Fruit fly (Drosophila melanogaster) whole organism, embryonic: ENCODE data around the gene CG1640.
A peak's percentile ranks its signal among the peaks of the same experiment; 100 is the strongest.

ENCODE experiments used
- B-H1 ChIP-seq: fragments of 200-800 bp; sonication (Bioruptor generic); IDR thresholded peaks from 3 replicates; pipeline ENCODE4 v1.3.6; 2022; ENCODE audit warnings: missing biosample characterization, missing genetic modification characterization
- Bgb ChIP-seq: fragments of 200-800 bp; sonication (Bioruptor generic); IDR thresholded peaks from 2 replicates; pipeline ENCODE4 v1.3.6; 2022; ENCODE audit warnings: missing biosample characterization, missing genetic modification characterization; ENCODE audit not compliant: partially characterized antibody
- BtbVII ChIP-seq: fragments of 200-800 bp; sonication (Bioruptor generic); optimal IDR thresholded peaks from 3 replicates; lab custom pipeline; 2017; ENCODE audit warnings: missing biosample characterization, mild to moderate bottlenecking, missing genetic modification characterization
- CG12236 ChIP-seq: fragments of 200-800 bp; sonication (Bioruptor generic); optimal IDR thresholded peaks from 2 replicates; lab custom pipeline; 2016; ENCODE audit warnings: missing biosample characterization, missing genetic modification characterization
- CG15269 ChIP-seq: fragments of 200-800 bp; sonication (Bioruptor generic); optimal IDR thresholded peaks from 2 replicates; lab custom pipeline; 2018; ENCODE audit warnings: missing biosample characterization, mild to moderate bottlenecking, missing genetic modification characterization, moderate library complexity
- CG2875 ChIP-seq: fragments of 200-800 bp; sonication (Bioruptor generic); optimal IDR thresholded peaks from 2 replicates; lab custom pipeline; 2017; ENCODE audit warnings: missing biosample characterization, mild to moderate bottlenecking, missing genetic modification characterization, missing genetic modification reagents
- CG3281 ChIP-seq: fragments of 200-800 bp; sonication (Bioruptor generic); optimal IDR thresholded peaks from 3 replicates; lab custom pipeline; 2017; ENCODE audit warnings: missing biosample characterization, mild to moderate bottlenecking, missing genetic modification characterization
- CG34422 ChIP-seq: fragments of 200-800 bp; sonication (Bioruptor generic); IDR thresholded peaks from 3 replicates; pipeline ENCODE4 v1.3.6; 2022; ENCODE audit warnings: missing biosample characterization, missing genetic modification characterization
- CG5245 ChIP-seq: fragments of 200-800 bp; sonication (Bioruptor generic); optimal IDR thresholded peaks from 3 replicates; lab custom pipeline; 2016; ENCODE audit warnings: missing biosample characterization, missing genetic modification characterization
- CG5953 ChIP-seq: fragments of 200-800 bp; sonication (Bioruptor generic); IDR thresholded peaks from 2 replicates; pipeline ENCODE4 v1.3.6; 2022; ENCODE audit warnings: missing biosample characterization, missing genetic modification characterization
- CG6272 ChIP-seq: fragments of 200-800 bp; sonication (Bioruptor generic); IDR thresholded peaks from 2 replicates; pipeline ENCODE4 v1.3.6; 2022; ENCODE audit warnings: missing biosample characterization, missing genetic modification characterization
- CG6689 ChIP-seq: fragments of 200-800 bp; sonication (Bioruptor generic); IDR thresholded peaks from 2 replicates; pipeline ENCODE4 v1.3.6; 2022; ENCODE audit warnings: missing biosample characterization, missing genetic modification characterization
- CG8388 ChIP-seq: fragments of 200-800 bp; sonication (Bioruptor generic); optimal IDR thresholded peaks from 2 replicates; lab custom pipeline; 2019; ENCODE audit warnings: missing biosample characterization, mild to moderate bottlenecking, missing genetic modification characterization, moderate library complexity
- CG8765 ChIP-seq: fragments of 200-800 bp; sonication (Bioruptor generic); IDR thresholded peaks from 2 replicates; pipeline ENCODE4 v1.3.6; 2022; ENCODE audit warnings: missing biosample characterization, missing genetic modification characterization
- CG8924 ChIP-seq: fragments of 200-800 bp; optimal IDR thresholded peaks from 3 replicates; lab custom pipeline; 2019; ENCODE audit warnings: missing biosample characterization, mild to moderate bottlenecking, missing genetic modification characterization, moderate library complexity
- CG9817 ChIP-seq: fragments of 200-800 bp; sonication (Bioruptor generic); optimal IDR thresholded peaks from 2 replicates; lab custom pipeline; 2018; ENCODE audit warnings: missing biosample characterization, mild to moderate bottlenecking, missing genetic modification characterization, moderate library complexity
- Chrac-16 ChIP-seq: fragments of 200-800 bp; sonication (Bioruptor generic); optimal IDR thresholded peaks from 3 replicates; lab custom pipeline; 2016; ENCODE audit warnings: missing biosample characterization, missing genetic modification characterization
- CkIIα-i1 ChIP-seq: fragments of 200-800 bp; sonication (Bioruptor generic); IDR thresholded peaks from 2 replicates; pipeline ENCODE4 v1.3.6; 2022; ENCODE audit warnings: missing biosample characterization, missing genetic modification characterization
- Dip3 ChIP-seq: fragments of 200-800 bp; sonication (Bioruptor generic); optimal IDR thresholded peaks from 3 replicates; lab custom pipeline; 2016; ENCODE audit warnings: missing biosample characterization, missing genetic modification characterization
- Elba2 ChIP-seq: fragments of 200-800 bp; sonication (Bioruptor generic); optimal IDR thresholded peaks from 3 replicates; lab custom pipeline; 2016; ENCODE audit warnings: missing biosample characterization, missing genetic modification characterization
- Fer1 ChIP-seq: fragments of 200-800 bp; sonication (Bioruptor generic); optimal IDR thresholded peaks from 2 replicates; lab custom pipeline; 2017; ENCODE audit warnings: missing biosample characterization, mild to moderate bottlenecking, missing genetic modification characterization
- Hsf ChIP-seq: fragments of 200-800 bp; sonication (Bioruptor generic); optimal IDR thresholded peaks from 3 replicates; lab custom pipeline; 2016; ENCODE audit warnings: missing biosample characterization, missing genetic modification characterization
- NC2α ChIP-seq: fragments of 200-800 bp; sonication (Bioruptor generic); optimal IDR thresholded peaks from 2 replicates; lab custom pipeline; 2016; ENCODE audit warnings: missing biosample characterization, missing genetic modification characterization
- Oaz ChIP-seq: fragments of 200-800 bp; sonication (Bioruptor generic); IDR thresholded peaks from 2 replicates; pipeline ENCODE4 v1.3.6; 2022; ENCODE audit warnings: missing biosample characterization, missing genetic modification characterization
- Sox100B ChIP-seq: fragments of 200-800 bp; sonication (Bioruptor generic); optimal IDR thresholded peaks from 3 replicates; lab custom pipeline; 2018; ENCODE audit warnings: missing biosample characterization, mild to moderate bottlenecking, missing genetic modification characterization
- Stat92E ChIP-seq, 3 experiments: fragments of >200 bp in 2 of 3; fragments of 200-800 bp in 1 of 3; sonication (Bioruptor generic) in 1 of 3; optimal IDR thresholded peaks; 2 replicates each; lab custom pipeline; 2017 to 2019; ENCODE audit warnings: missing biosample characterization in 3 of 3, missing genetic modification characterization in 3 of 3, mild to moderate bottlenecking in 1 of 3, moderate library complexity in 1 of 3
- Tbp ChIP-seq: fragments of >200 bp; optimal IDR thresholded peaks from 2 replicates; lab custom pipeline; 2018; ENCODE audit warnings: missing biosample characterization, missing genetic modification characterization
- Trl ChIP-seq, 3 experiments: fragments of >200 bp in 2 of 3; fragments of 200-800 bp in 1 of 3; sonication (Bioruptor generic) in 1 of 3; optimal IDR thresholded peaks; 2 replicates in 1 of 3; 3 replicates in 2 of 3; lab custom pipeline; 2016 to 2017; ENCODE audit warnings: missing biosample characterization in 1 of 3, missing genetic modification characterization in 1 of 3
- Xbp1 ChIP-seq: fragments of 200-800 bp; sonication (Bioruptor generic); optimal IDR thresholded peaks from 3 replicates; lab custom pipeline; 2016; ENCODE audit warnings: missing biosample characterization, mild to moderate bottlenecking, missing genetic modification characterization
- Xrp1 ChIP-seq: fragments of 200-800 bp; sonication (Bioruptor generic); IDR thresholded peaks from 2 replicates; pipeline ENCODE4 v1.3.6; 2022; ENCODE audit warnings: missing biosample characterization, missing genetic modification characterization
- ac ChIP-seq: fragments of 200-800 bp; sonication (Bioruptor generic); optimal IDR thresholded peaks from 3 replicates; lab custom pipeline; 2017; ENCODE audit warnings: missing biosample characterization, mild to moderate bottlenecking, missing genetic modification characterization
- aop ChIP-seq: fragments of 200-800 bp; sonication (Bioruptor generic); IDR thresholded peaks from 2 replicates; pipeline ENCODE4 v1.3.6; 2022; ENCODE audit warnings: missing biosample characterization, missing genetic modification characterization
- ara ChIP-seq: fragments of 200-800 bp; sonication (Bioruptor generic); IDR thresholded peaks from 2 replicates; pipeline ENCODE4 v1.3.6; 2022; ENCODE audit warnings: missing biosample characterization, missing genetic modification characterization
- ash1 ChIP-seq: fragments of 200-800 bp; sonication (Bioruptor generic); optimal IDR thresholded peaks from 2 replicates; lab custom pipeline; 2018; ENCODE audit warnings: missing biosample characterization, mild to moderate bottlenecking, missing genetic modification characterization
- bcd ChIP-seq: fragments of 200-800 bp; sonication (Bioruptor generic); optimal IDR thresholded peaks from 2 replicates; lab custom pipeline; 2017; ENCODE audit warnings: missing biosample characterization, mild to moderate bottlenecking, missing genetic modification characterization
- cg ChIP-seq: fragments of 200-800 bp; sonication (Bioruptor generic); optimal IDR thresholded peaks from 3 replicates; lab custom pipeline; 2019; ENCODE audit warnings: missing biosample characterization, mild to moderate bottlenecking, missing genetic modification characterization, moderate library complexity
- crp ChIP-seq, 2 experiments: fragments of 200-800 bp; sonication (Bioruptor generic); optimal IDR thresholded peaks; 2 replicates in 1 of 2; 3 replicates in 1 of 2; lab custom pipeline; 2017; ENCODE audit warnings: missing biosample characterization in 2 of 2, missing genetic modification characterization in 2 of 2, mild to moderate bottlenecking in 1 of 2, moderate library complexity in 1 of 2
- cwo ChIP-seq: fragments of 200-800 bp; sonication (Bioruptor generic); optimal IDR thresholded peaks from 3 replicates; lab custom pipeline; 2017; ENCODE audit warnings: missing biosample characterization, missing genetic modification characterization, mild to moderate bottlenecking, moderate library complexity, missing genetic modification reagents
- fru ChIP-seq: fragments of >200 bp; optimal IDR thresholded peaks from 2 replicates; lab custom pipeline; 2017
- gce ChIP-seq: fragments of 200-800 bp; sonication (Bioruptor generic); IDR thresholded peaks from 3 replicates; pipeline ENCODE4 v1.3.6; 2022; ENCODE audit warnings: missing biosample characterization, missing genetic modification characterization
- gem ChIP-seq: fragments of 200-800 bp; sonication (Bioruptor generic); optimal IDR thresholded peaks from 2 replicates; lab custom pipeline; 2019; ENCODE audit warnings: missing biosample characterization, mild to moderate bottlenecking, missing genetic modification characterization, moderate library complexity
- lmd ChIP-seq: fragments of 200-800 bp; sonication (Bioruptor generic); IDR thresholded peaks from 2 replicates; pipeline ENCODE4 v1.3.6; 2022; ENCODE audit warnings: missing biosample characterization, missing genetic modification characterization
- lola ChIP-seq, 3 experiments: fragments of >200 bp in 2 of 3; fragments of 200-800 bp in 1 of 3; sonication (Bioruptor generic) in 1 of 3; optimal IDR thresholded peaks; 2 replicates each; lab custom pipeline; 2017 to 2019; ENCODE audit warnings: missing biosample characterization in 3 of 3, missing genetic modification characterization in 3 of 3, mild to moderate bottlenecking in 1 of 3, moderate library complexity in 1 of 3
- nom ChIP-seq: fragments of 200-800 bp; sonication (Bioruptor generic); optimal IDR thresholded peaks from 2 replicates; lab custom pipeline; 2017; ENCODE audit warnings: missing biosample characterization, missing genetic modification characterization, mild to moderate bottlenecking, moderate library complexity, missing genetic modification reagents
- pb ChIP-seq: fragments of 200-800 bp; sonication (Bioruptor generic); optimal IDR thresholded peaks from 3 replicates; lab custom pipeline; 2016; ENCODE audit warnings: missing biosample characterization, missing genetic modification characterization
- peb ChIP-seq: fragments of 200-800 bp; sonication (Bioruptor generic); IDR thresholded peaks from 2 replicates; pipeline ENCODE4 v1.3.6; 2022; ENCODE audit warnings: missing biosample characterization, missing genetic modification characterization
- pita ChIP-seq: fragments of 200-800 bp; sonication (Bioruptor generic); optimal IDR thresholded peaks from 2 replicates; lab custom pipeline; 2017; ENCODE audit warnings: missing biosample characterization, mild to moderate bottlenecking, missing genetic modification characterization
- sens-2 ChIP-seq: fragments of 200-800 bp; sonication (Bioruptor generic); IDR thresholded peaks from 2 replicates; pipeline ENCODE4 v1.3.6; 2022; ENCODE audit warnings: missing biosample characterization, missing genetic modification characterization
- shn ChIP-seq: fragments of 200-800 bp; sonication (Bioruptor generic); optimal IDR thresholded peaks from 3 replicates; lab custom pipeline; 2016; ENCODE audit warnings: missing biosample characterization, missing genetic modification characterization
- tll ChIP-seq, 2 experiments: fragments of 200-800 bp in 1 of 2; fragments of >200 bp in 1 of 2; sonication (Bioruptor generic) in 1 of 2; optimal IDR thresholded peaks; 2 replicates each; lab custom pipeline; 2017 to 2019; ENCODE audit warnings: missing biosample characterization in 2 of 2, missing genetic modification characterization in 2 of 2, mild to moderate bottlenecking in 1 of 2, moderate library complexity in 1 of 2
- wdn ChIP-seq: fragments of 200-800 bp; sonication (Bioruptor generic); IDR thresholded peaks from 2 replicates; pipeline ENCODE4 v1.3.6; 2022; ENCODE audit warnings: missing biosample characterization, missing genetic modification characterization

Gene CG1640

DNA sequence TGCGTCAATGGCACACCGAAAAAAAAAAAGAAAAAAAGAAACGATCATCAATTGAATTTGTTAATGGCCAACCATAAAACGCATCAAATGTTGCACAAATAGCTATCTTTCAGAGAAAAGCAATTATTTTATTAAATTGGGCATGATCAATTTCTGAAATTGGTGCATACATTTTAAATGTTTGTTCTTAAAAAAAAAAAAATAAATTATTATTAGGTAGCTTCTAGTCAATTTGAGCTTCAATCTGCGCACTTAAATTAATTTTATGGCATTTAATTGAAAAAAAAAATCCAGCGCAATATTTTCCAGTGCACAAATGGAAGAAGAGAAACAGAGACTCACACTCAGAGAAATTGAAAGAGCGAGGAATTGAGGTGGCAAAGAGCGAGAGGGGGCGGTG lies 47.3 kb upstream of the CG1640 start (continued):
- TF ChIP-seq CG12236 (GFP tag; lab: Kevin White, UChicago) (peak; percentile 38), Fer1 (GFP tag; lab: Kevin White, UChicago) (peak; percentile 55), ac (GFP tag; lab: Kevin White, UChicago) (no peak), CG8388 (peak; percentile 38), Bgb (GFP tag; lab: Robert Waterston, UW) (no peak), CG5245 (GFP tag; lab: Kevin White, UChicago) (peak; percentile 35), ash1 (no peak), CG2875 (GFP tag; lab: Kevin White, UChicago) (no peak), peb (GFP tag; lab: Robert Waterston, UW) (no peak), Chrac-16 (peak; percentile 69), shn (GFP tag; lab: Kevin White, UChicago) (peak; percentile 60), Trl (optimal IDR thresholded peaks at IDR 0.05; lab: Kevin White, UChicago) (no peak), Trl (GFP tag; optimal IDR thresholded peaks at IDR 0.05; lab: Kevin White, UChicago) (no peak), CG3281 (GFP tag; lab: Kevin White, UChicago) (peak; percentile 56), tll (GFP tag; optimal IDR thresholded peaks at IDR 0.05; lab: Kevin White, UChicago) (no peak), Elba2 (GFP tag; lab: Kevin White, UChicago) (no peak), crp (GFP tag; optimal IDR thresholded peaks at IDR 0.05; lab: Kevin White, UChicago) (no peak), nom (GFP tag; lab: Kevin White, UChicago) (no peak), cg (GFP tag; lab: Kevin White, UChicago) (no peak), Tbp (GFP tag; lab: Kevin White, UChicago) (no peak), CG8924 (tag; lab: Kevin White, UChicago) (peak; percentile 65), cwo (GFP tag; lab: Kevin White, UChicago) (no peak), CG6272 (GFP tag; lab: Robert Waterston, UW) (no peak), Xbp1 (GFP tag; lab: Kevin White, UChicago) (peak; percentile 69), CG15269 (tag; lab: Kevin White, UChicago) (peak; percentile 71), aop (GFP tag; lab: Robert Waterston, UW) (no peak), gce (no peak), gem (tag; lab: Kevin White, UChicago) (peak; percentile 85), Dip3 (GFP tag; lab: Kevin White, UChicago) (peak; percentile 21), CG9817 (peak; percentile 51), CkIIα-i1 (GFP tag; lab: Robert Waterston, UW) (no peak), pita (GFP tag; lab: Kevin White, UChicago) (no peak), CG34422 (GFP tag; lab: Robert Waterston, UW) (peak; percentile 65; the same call in 1 of the 3 replicates), CG8765 (no peak), Stat92E (GFP tag; optimal IDR thresholded peaks at IDR 0.05; lab: Kevin White, UChicago) (no peak), lmd (GFP tag; lab: Robert Waterston, UW) (peak; percentile 68), lola (GFP tag; optimal IDR thresholded peaks at IDR 0.05; lab: Kevin White, UChicago) (peak in 1 of 3 experiments; percentile 20), CG5953 (GFP tag; lab: Robert Waterston, UW) (0 out of 2 replicates have a peak, but pooled peaks have one; percentile 29), Oaz (GFP tag; lab: Robert Waterston, UW) (0 out of 2 replicates have a peak, but pooled peaks have one; percentile 18), bcd (GFP tag; lab: Kevin White, UChicago) (peak; percentile 56), wdn (GFP tag; lab: Robert Waterston, UW) (peak; percentile 57), CG6689 (GFP tag; lab: Robert Waterston, UW) (peak; percentile 61), BtbVII (GFP tag; lab: Kevin White, UChicago) (peak; percentile 56), ara (GFP tag; lab: Robert Waterston, UW) (no peak), fru (lab: Kevin White, UChicago) (no peak), sens-2 (GFP tag; lab: Robert Waterston, UW) (no peak), pb (GFP tag; lab: Kevin White, UChicago) (peak; percentile 24), NC2α (GFP tag; lab: Kevin White, UChicago) (no peak), Hsf (GFP tag; lab: Kevin White, UChicago) (peak; percentile 82), B-H1 (GFP tag; lab: Robert Waterston, UW) (no peak), Xrp1 (GFP tag; lab: Robert Waterston, UW) (peak; percentile 62; the same call in 1 of the 2 replicates), Sox100B (GFP tag; lab: Kevin White, UChicago) (peak; percentile 66)
